Worm (Caenorhabditis elegans) whole organism, early embryonic: ENCODE results near the gene rpb-9.

ENCODE experiments used
- ceh-36 ChIP-seq: sonication (generic microtip); optimal IDR thresholded peaks from 2 replicates; lab custom pipeline; 2016; ENCODE audit warnings: missing genetic modification characterization, inconsistent platforms, missing compliant biosample characterization
- scrt-1 ChIP-seq: fragments of 200-800 bp; sonication (Bioruptor generic); IDR thresholded peaks from 2 replicates; pipeline ENCODE4 v1.3.6; 2022; ENCODE audit warnings: missing genetic modification characterization, missing compliant biosample characterization

ce11 chrV:8035947-8036346 lies 23.8 kb upstream of the rpb-9 start, which contains the start of gene ZC513.14:
- TF ChIP-seq scrt-1 (GFP tag; lab: Robert Waterston, UW) (no peak), ceh-36 (tag; lab: Kevin White, UChicago) (no peak)
